Fruit fly (Drosophila melanogaster) whole organism, embryonic: Measurements from ENCODE around the gene CG7156.

ENCODE experiments used
- Atf3 ChIP-seq: fragments of 200-800 bp; sonication (Bioruptor generic); optimal IDR thresholded peaks from 3 replicates; lab custom pipeline; 2016; ENCODE audit warnings: missing biosample characterization, missing genetic modification characterization
- Bgb ChIP-seq: fragments of 200-800 bp; sonication (Bioruptor generic); IDR thresholded peaks from 2 replicates; pipeline ENCODE4 v1.3.6; 2022; ENCODE audit warnings: missing biosample characterization, missing genetic modification characterization; ENCODE audit not compliant: partially characterized antibody
- CG10209 ChIP-seq: fragments of 200-800 bp; sonication (Bioruptor generic); optimal IDR thresholded peaks from 3 replicates; lab custom pipeline; 2017; ENCODE audit warnings: missing biosample characterization, mild to moderate bottlenecking, missing genetic modification characterization, missing genetic modification reagents
- CG12659 ChIP-seq: fragments of 200-800 bp; sonication (Bioruptor generic); optimal IDR thresholded peaks from 3 replicates; lab custom pipeline; 2017; ENCODE audit warnings: mild to moderate bottlenecking, missing biosample characterization, missing genetic modification reagents, missing genetic modification characterization
- CG13775 ChIP-seq: fragments of 200-800 bp; sonication (Bioruptor generic); optimal IDR thresholded peaks from 3 replicates; lab custom pipeline; 2017; ENCODE audit warnings: missing biosample characterization, mild to moderate bottlenecking, missing genetic modification characterization
- CG14860 ChIP-seq: fragments of 200-800 bp; sonication (Bioruptor generic); IDR thresholded peaks from 3 replicates; pipeline ENCODE4 v1.3.6; 2022; ENCODE audit warnings: missing biosample characterization, missing genetic modification characterization; ENCODE audit not compliant: partially characterized antibody
- CG1529 ChIP-seq: fragments of 200-800 bp; sonication (Bioruptor generic); optimal IDR thresholded peaks from 3 replicates; lab custom pipeline; 2018; ENCODE audit warnings: missing biosample characterization, missing genetic modification characterization
- CG33213 ChIP-seq: fragments of 200-800 bp; sonication (Bioruptor generic); optimal IDR thresholded peaks from 3 replicates; lab custom pipeline; 2016; ENCODE audit warnings: missing biosample characterization, missing genetic modification characterization
- CG4282 ChIP-seq: fragments of 200-800 bp; sonication (Bioruptor generic); optimal IDR thresholded peaks from 2 replicates; lab custom pipeline; 2016; ENCODE audit warnings: missing biosample characterization, missing genetic modification characterization
- CG4328 ChIP-seq: fragments of 200-800 bp; sonication (Bioruptor generic); optimal IDR thresholded peaks from 3 replicates; lab custom pipeline; 2017; ENCODE audit warnings: missing biosample characterization, missing genetic modification reagents, missing genetic modification characterization
- CG6175 ChIP-seq: fragments of 200-800 bp; sonication (Bioruptor generic); IDR thresholded peaks from 3 replicates; pipeline ENCODE4 v1.3.6; 2022; ENCODE audit warnings: missing biosample characterization, missing genetic modification characterization
- CG7786 ChIP-seq: fragments of 200-800 bp; sonication (Bioruptor generic); optimal IDR thresholded peaks from 2 replicates; lab custom pipeline; 2016; ENCODE audit warnings: missing biosample characterization, missing genetic modification characterization
- CG7839 ChIP-seq: fragments of 200-800 bp; sonication (Bioruptor generic); optimal IDR thresholded peaks from 3 replicates; lab custom pipeline; 2018; ENCODE audit warnings: missing biosample characterization, mild to moderate bottlenecking, missing genetic modification characterization, moderate library complexity
- CG7928 ChIP-seq: fragments of 200-800 bp; sonication (Bioruptor generic); optimal IDR thresholded peaks from 2 replicates; lab custom pipeline; 2017; ENCODE audit warnings: missing biosample characterization, mild to moderate bottlenecking, missing genetic modification characterization
- CG9437 ChIP-seq: fragments of 200-800 bp; sonication (Bioruptor generic); optimal IDR thresholded peaks from 2 replicates; lab custom pipeline; 2018; ENCODE audit warnings: missing biosample characterization, mild to moderate bottlenecking, missing genetic modification characterization
- CG9817 ChIP-seq: fragments of 200-800 bp; sonication (Bioruptor generic); optimal IDR thresholded peaks from 2 replicates; lab custom pipeline; 2018; ENCODE audit warnings: missing biosample characterization, mild to moderate bottlenecking, missing genetic modification characterization, moderate library complexity
- E2f2 ChIP-seq: fragments of 200-800 bp; sonication (Bioruptor generic); IDR thresholded peaks from 2 replicates; pipeline ENCODE4 v1.3.6; 2022; ENCODE audit warnings: missing biosample characterization, missing genetic modification characterization
- HLH54F ChIP-seq: fragments of 200-800 bp; sonication (Bioruptor generic); optimal IDR thresholded peaks from 3 replicates; lab custom pipeline; 2016; ENCODE audit warnings: missing biosample characterization, missing genetic modification characterization
- HmgZ ChIP-seq: fragments of 200-800 bp; sonication (Bioruptor generic); optimal IDR thresholded peaks from 2 replicates; lab custom pipeline; 2018; ENCODE audit warnings: missing biosample characterization, mild to moderate bottlenecking, missing genetic modification characterization
- Hr3 ChIP-seq: fragments of 200-800 bp; sonication (Bioruptor generic); optimal IDR thresholded peaks from 3 replicates; lab custom pipeline; 2016; ENCODE audit warnings: missing biosample characterization, missing genetic modification characterization
- Hr51 ChIP-seq, 2 experiments: fragments of 200-800 bp; sonication (Bioruptor generic); optimal IDR thresholded peaks; 2 replicates in 1 of 2; 3 replicates in 1 of 2; lab custom pipeline; 2016 to 2018; ENCODE audit warnings: missing biosample characterization in 2 of 2, missing genetic modification characterization in 2 of 2, mild to moderate bottlenecking in 1 of 2, moderate library complexity in 1 of 2
- Jarid2 ChIP-seq: fragments of 200-800 bp; sonication (Bioruptor generic); optimal IDR thresholded peaks from 3 replicates; lab custom pipeline; 2017; ENCODE audit warnings: mild to moderate bottlenecking, missing biosample characterization, missing genetic modification reagents, missing genetic modification characterization
- Lpt ChIP-seq: fragments of >200 bp; optimal IDR thresholded peaks from 2 replicates; lab custom pipeline; 2018; ENCODE audit warnings: missing biosample characterization, missing genetic modification characterization
- Myb ChIP-seq: fragments of 200-800 bp; sonication (Bioruptor generic); optimal IDR thresholded peaks from 2 replicates; lab custom pipeline; 2016; ENCODE audit warnings: missing biosample characterization, missing genetic modification characterization
- NFAT ChIP-seq: fragments of 200-800 bp; sonication (Bioruptor generic); IDR thresholded peaks from 2 replicates; pipeline ENCODE4 v1.3.6; 2022; ENCODE audit warnings: missing biosample characterization, missing genetic modification characterization
- NfI ChIP-seq: fragments of 200-800 bp; sonication (Bioruptor generic); optimal IDR thresholded peaks from 3 replicates; lab custom pipeline; 2018; ENCODE audit warnings: missing biosample characterization, mild to moderate bottlenecking, missing genetic modification characterization, moderate library complexity
- Xbp1 ChIP-seq: fragments of 200-800 bp; sonication (Bioruptor generic); optimal IDR thresholded peaks from 3 replicates; lab custom pipeline; 2016; ENCODE audit warnings: missing biosample characterization, mild to moderate bottlenecking, missing genetic modification characterization
- ab ChIP-seq: fragments of 200-800 bp; sonication (Bioruptor generic); optimal IDR thresholded peaks from 2 replicates; lab custom pipeline; 2016; ENCODE audit warnings: missing biosample characterization, missing genetic modification characterization
- amos ChIP-seq: fragments of 200-800 bp; sonication (Bioruptor generic); IDR thresholded peaks from 2 replicates; pipeline ENCODE4 v1.3.6; 2022; ENCODE audit warnings: missing biosample characterization, missing genetic modification characterization; ENCODE audit not compliant: partially characterized antibody
- bbx ChIP-seq: fragments of 200-800 bp; sonication (Bioruptor generic); IDR thresholded peaks from 2 replicates; pipeline ENCODE4 v1.3.6; 2022; ENCODE audit warnings: missing biosample characterization, missing genetic modification characterization; ENCODE audit not compliant: partially characterized antibody
- danr ChIP-seq: fragments of 200-800 bp; sonication (Bioruptor generic); IDR thresholded peaks from 2 replicates; pipeline ENCODE4 v1.3.6; 2022; ENCODE audit warnings: missing biosample characterization, missing genetic modification characterization
- dpn ChIP-seq, 2 experiments: fragments of 200-800 bp; sonication (Bioruptor generic); optimal IDR thresholded peaks; 3 replicates each; lab custom pipeline; 2016; ENCODE audit warnings: missing biosample characterization in 2 of 2, missing genetic modification characterization in 2 of 2
- ewg ChIP-seq: fragments of 200-800 bp; sonication (Bioruptor generic); optimal IDR thresholded peaks from 3 replicates; lab custom pipeline; 2017; ENCODE audit warnings: mild to moderate bottlenecking, missing biosample characterization, missing genetic modification reagents, missing genetic modification characterization
- fu2 ChIP-seq: fragments of 200-800 bp; sonication (Bioruptor generic); optimal IDR thresholded peaks from 2 replicates; lab custom pipeline; 2016; ENCODE audit warnings: missing biosample characterization, missing genetic modification characterization
- ind ChIP-seq: fragments of 200-800 bp; sonication (Bioruptor generic); optimal IDR thresholded peaks from 3 replicates; lab custom pipeline; 2016; ENCODE audit warnings: missing biosample characterization, missing genetic modification characterization
- jumu ChIP-seq: fragments of 200-800 bp; sonication (Bioruptor generic); optimal IDR thresholded peaks from 3 replicates; lab custom pipeline; 2016; ENCODE audit warnings: missing biosample characterization, missing genetic modification characterization
- knrl ChIP-seq: fragments of 200-800 bp; sonication (Bioruptor generic); IDR thresholded peaks from 3 replicates; pipeline ENCODE4 v1.3.6; 2022; ENCODE audit warnings: missing biosample characterization, missing genetic modification characterization; ENCODE audit not compliant: partially characterized antibody
- mam ChIP-seq: fragments of 200-800 bp; sonication (Bioruptor generic); optimal IDR thresholded peaks from 3 replicates; lab custom pipeline; 2016; ENCODE audit warnings: missing biosample characterization, missing genetic modification characterization
- nerfin-2 ChIP-seq: fragments of 200-800 bp; sonication (Bioruptor generic); IDR thresholded peaks from 2 replicates; pipeline ENCODE4 v1.3.6; 2022; ENCODE audit warnings: missing biosample characterization, missing genetic modification characterization; ENCODE audit not compliant: partially characterized antibody
- row ChIP-seq: fragments of 200-800 bp; sonication (Bioruptor generic); IDR thresholded peaks from 3 replicates; pipeline ENCODE4 v1.3.6; 2022; ENCODE audit warnings: missing biosample characterization, missing genetic modification characterization
- salm ChIP-seq: fragments of 200-800 bp; sonication (Bioruptor generic); optimal IDR thresholded peaks from 2 replicates; lab custom pipeline; 2018; ENCODE audit warnings: missing biosample characterization, mild to moderate bottlenecking, missing genetic modification characterization
- sens ChIP-seq: fragments of 200-800 bp; sonication (Bioruptor generic); peaks from one replicate; lab custom pipeline; 2016; ENCODE audit warnings: missing biosample characterization, missing genetic modification characterization
- slbo ChIP-seq: fragments of 200-800 bp; sonication (Bioruptor generic); IDR thresholded peaks from 2 replicates; pipeline ENCODE4 v1.3.6; 2022; ENCODE audit warnings: missing biosample characterization, missing genetic modification characterization
- sna ChIP-seq: fragments of 200-800 bp; sonication (Bioruptor generic); IDR thresholded peaks from 2 replicates; pipeline ENCODE4 v1.3.6; 2022; ENCODE audit warnings: missing biosample characterization, missing genetic modification characterization; ENCODE audit not compliant: partially characterized antibody
- tgo ChIP-seq: fragments of 200-800 bp; sonication (Bioruptor generic); IDR thresholded peaks from 3 replicates; pipeline ENCODE4 v1.3.6; 2022; ENCODE audit warnings: missing biosample characterization, missing genetic modification characterization
- unc-4 ChIP-seq: fragments of 200-800 bp; sonication (Bioruptor generic); IDR thresholded peaks from 2 replicates; pipeline ENCODE4 v1.3.6; 2022; ENCODE audit warnings: missing biosample characterization, missing genetic modification characterization; ENCODE audit not compliant: partially characterized antibody
- vfl ChIP-seq: fragments of 200-800 bp; sonication (Bioruptor generic); optimal IDR thresholded peaks from 2 replicates; lab custom pipeline; 2016; ENCODE audit warnings: missing biosample characterization, missing genetic modification characterization
- zen2 ChIP-seq: fragments of 200-800 bp; sonication (Bioruptor generic); IDR thresholded peaks from 3 replicates; pipeline ENCODE4 v1.3.6; 2022; ENCODE audit warnings: missing biosample characterization, missing genetic modification characterization; ENCODE audit not compliant: partially characterized antibody

Gene CG7156

dm6 chr3R:18215900-18216299 is 26.1 kb downstream of the CG7156 start, which contains the start of gene CG14314 (continued):
- TF ChIP-seq Bgb (GFP tag; lab: Robert Waterston, UW) (peak; percentile 56; the same call in 1 of the 2 replicates), ab (GFP tag; lab: Kevin White, UChicago) (no peak), nerfin-2 (GFP tag; lab: Robert Waterston, UW) (0 out of 2 replicates have a peak, but pooled peaks have one; percentile 34), E2f2 (GFP tag; lab: Robert Waterston, UW) (peak; percentile 14), ewg (peak; percentile 92), unc-4 (GFP tag; lab: Robert Waterston, UW) (peak; percentile 16; the same call in 1 of the 2 replicates)

- TF ChIP-seq CG6175 (GFP tag; lab: Robert Waterston, UW) (no peak), CG4282 (GFP tag; lab: Kevin White, UChicago) (peak; percentile 35), Hr3 (GFP tag; lab: Kevin White, UChicago) (peak; percentile 1), Lpt (no peak), bbx (GFP tag; lab: Robert Waterston, UW) (peak; percentile 46), CG14860 (0 out of 3 replicates have a peak, but pooled peaks have one; percentile 36), salm (tag; lab: Kevin White, UChicago) (no peak), Myb (GFP tag; lab: Kevin White, UChicago) (peak; percentile 53), ab (GFP tag; lab: Kevin White, UChicago) (no peak), Jarid2 (GFP tag; lab: Kevin White, UChicago) (no peak), Hr51 (GFP tag; optimal IDR thresholded peaks at IDR 0.05; lab: Kevin White, UChicago) (peak in 1 of 2 experiments; percentile 19), sna (GFP tag; lab: Robert Waterston, UW) (peak; percentile 86), vfl (GFP tag; lab: Kevin White, UChicago) (peak; percentile 15), knrl (GFP tag; lab: Robert Waterston, UW) (peak; percentile 72; the same call in 2 of the 3 replicates), NfI (GFP tag; lab: Kevin White, UChicago) (peak; percentile 13), tgo (GFP tag; lab: Robert Waterston, UW) (no peak), sens (GFP tag; lab: Kevin White, UChicago) (peak; percentile 84), slbo (peak; percentile 46; the same call in 1 of the 2 replicates), CG7786 (GFP tag; lab: Kevin White, UChicago) (peak; percentile 42), CG9817 (tag; lab: Kevin White, UChicago) (peak; percentile 26), CG7839 (tag; lab: Kevin White, UChicago) (peak; percentile 40), CG4328 (no peak), CG9437 (peak; percentile 100), amos (GFP tag; lab: Robert Waterston, UW) (peak; percentile 70), CG13775 (GFP tag; lab: Kevin White, UChicago) (peak; percentile 31), mam (GFP tag; lab: Kevin White, UChicago) (peak; percentile 52), ind (peak; percentile 53), zen2 (peak; percentile 88), danr (GFP tag; lab: Robert Waterston, UW) (no peak), jumu (peak; percentile 8), CG33213 (GFP tag; lab: Kevin White, UChicago) (peak; percentile 25), Xbp1 (GFP tag; lab: Kevin White, UChicago) (peak; percentile 57), NFAT (GFP tag; lab: Robert Waterston, UW) (peak; percentile 39; the same call in 1 of the 2 replicates), HmgZ (tag; lab: Kevin White, UChicago) (peak; percentile 46), CG12659 (peak; percentile 39), row (GFP tag; lab: Robert Waterston, UW) (peak; percentile 66), CG10209 (peak; percentile 3), CG7928 (GFP tag; lab: Kevin White, UChicago) (peak; percentile 87), fu2 (peak; percentile 33), CG1529 (no peak), HLH54F (GFP tag; lab: Kevin White, UChicago) (peak; percentile 54), Atf3 (GFP tag; lab: Kevin White, UChicago) (no peak), dpn (GFP tag; optimal IDR thresholded peaks at IDR 0.05; lab: Kevin White, UChicago) (peak; percentile 47 to 50)
These were observed 26.7 kb downstream of the CG7156 start for dm6 chr3R:18215300-18215699.
